Worm (Caenorhabditis elegans): ENCODE measurements around the gene lst-5.
A peak's percentile ranks its signal among the peaks of the same experiment; 100 is the strongest.

lst-5 gene

ce11 chrII:6973501-6973900, 49.2 kb upstream of the lst-5 start, which contains the start of gene sod-1:
TSS of gene sod-1 (minus strand) at chrII:6973887.
- TF ChIP-seq hlh-11 (tag; optimal IDR thresholded peaks at IDR 0.05) (peak; percentile 20), lim-7 (GFP tag; IDR thresholded peaks at IDR 0.05) (no peak), lin-29 (GFP tag; IDR thresholded peaks at IDR 0.05) (no peak), spr-1 (tag; optimal IDR thresholded peaks at IDR 0.05) (no peak), unc-62 (GFP tag; optimal IDR thresholded peaks at IDR 0.05 in 1 of 2) (peak in 1 of 2 experiments; percentile 13), unc-62 (tag; optimal IDR thresholded peaks at IDR 0.05) (no peak), nhr-28 (tag; optimal IDR thresholded peaks at IDR 0.05) (peak; percentile 97), vab-7 (GFP tag; IDR thresholded peaks at IDR 0.05) (no peak), ama-1 (optimal IDR thresholded peaks at IDR 0.05) (peak; percentile 2), nhr-11 (tag; optimal IDR thresholded peaks at IDR 0.05) (no peak), F26F4.8 (GFP tag; conservative IDR thresholded peaks at IDR 0.05) (no peak), mes-2 (tag; optimal IDR thresholded peaks at IDR 0.05; ENCODE audit: poor library complexity, severe bottlenecking) (peak; percentile 2), daf-16 (GFP tag; optimal IDR thresholded peaks at IDR 0.05) (no peak), daf-16 (tag; optimal IDR thresholded peaks at IDR 0.05) (peak; percentile 88), R02D3.7 (tag; optimal IDR thresholded peaks at IDR 0.05) (no peak)

- TF ChIP-seq lsy-2 (tag; optimal IDR thresholded peaks at IDR 0.05), result peak in 1 of 2 experiments; percentile 76
- TF ChIP-seq snpc-4 (tag; optimal IDR thresholded peaks at IDR 0.05), result no peak
- no peak for TF ChIP-seq rbr-2 (tag; optimal IDR thresholded peaks at IDR 0.05)
- TF ChIP-seq mdt-29 (GFP tag; IDR thresholded peaks at IDR 0.05), result no peak
- TF ChIP-seq hlh-30 (tag; optimal IDR thresholded peaks at IDR 0.05; ENCODE audit: insufficient read depth), result peak; percentile 57
- TF ChIP-seq aha-1 (tag), result no peak
- no peak for TF ChIP-seq nhr-48 (tag; optimal IDR thresholded peaks at IDR 0.05)
- TF ChIP-seq mes-2 (tag; optimal IDR thresholded peaks at IDR 0.05; ENCODE audit: poor library complexity, severe bottlenecking), result peak; percentile 74
- TF ChIP-seq T26A8.4 (GFP tag; IDR thresholded peaks at IDR 0.05), result no peak
- peak; percentile 65 for TF ChIP-seq T20F7.1 (GFP tag; optimal IDR thresholded peaks at IDR 0.05)
- TF ChIP-seq mxl-3 (GFP tag; optimal IDR thresholded peaks at IDR 0.05), result no peak
- TF ChIP-seq dpl-1 (GFP tag; optimal IDR thresholded peaks at IDR 0.05), result peak; percentile 88
- no peak for TF ChIP-seq skn-1 (tag; optimal IDR thresholded peaks at IDR 0.05)
- no peak for TF ChIP-seq ZK546.5 (tag; optimal IDR thresholded peaks at IDR 0.05)
- peak; percentile 52 for TF ChIP-seq lin-38 (GFP tag; IDR thresholded peaks at IDR 0.05)
- no peak for TF ChIP-seq duxl-1 (tag; optimal IDR thresholded peaks at IDR 0.05; ENCODE audit: poor library complexity)
- TF ChIP-seq hmg-1.1 (GFP tag; IDR thresholded peaks at IDR 0.05), result peak; percentile 43; the same call in 1 of the 2 replicates
- no peak for TF ChIP-seq nhr-28 (tag; optimal IDR thresholded peaks at IDR 0.05)
These were observed 48.7 kb upstream of the lst-5 start for ce11 chrII:6974011-6974410.

- TF ChIP-seq unc-62 (GFP tag; optimal IDR thresholded peaks at IDR 0.05 in 1 of 2) (no peak), unc-62 (tag; optimal IDR thresholded peaks at IDR 0.05) (no peak), T26A8.4 (GFP tag; IDR thresholded peaks at IDR 0.05) (no peak), aly-2 (tag; optimal IDR thresholded peaks at IDR 0.05) (no peak), mes-2 (tag; optimal IDR thresholded peaks at IDR 0.05; ENCODE audit: poor library complexity, severe bottlenecking) (peak; percentile 35), nhr-28 (tag; optimal IDR thresholded peaks at IDR 0.05) (no peak), lsy-2 (tag; optimal IDR thresholded peaks at IDR 0.05) (peak in 1 of 2 experiments; percentile 62), nhr-25 (tag; optimal IDR thresholded peaks at IDR 0.05; ENCODE audit: borderline replicate concordance, insufficient read depth) (no peak), nhr-11 (tag; optimal IDR thresholded peaks at IDR 0.05) (no peak), fkh-10 (GFP tag; optimal IDR thresholded peaks at IDR 0.05) (no peak), tag-97 (GFP tag; IDR thresholded peaks at IDR 0.05) (no peak), zip-11 (GFP tag; IDR thresholded peaks at IDR 0.05) (no peak), hlh-30 (tag; optimal IDR thresholded peaks at IDR 0.05; ENCODE audit: insufficient read depth) (no peak), dpl-1 (GFP tag; optimal IDR thresholded peaks at IDR 0.05) (peak; percentile 20), nhr-42 (GFP tag; IDR thresholded peaks at IDR 0.05) (no peak), ceh-20 (GFP tag; IDR thresholded peaks at IDR 0.05) (no peak), nhr-48 (tag; optimal IDR thresholded peaks at IDR 0.05) (no peak)
These were observed 47.0 kb upstream of the lst-5 start for ce11 chrII:6975725-6976124.

All from whole organism, L4 larva.